Worm (Caenorhabditis elegans) whole organism, L1 larva: ENCODE data around the gene rmd-1.

Experiments
- C16A3.4 ChIP-seq: fragments of 150-350 bp; optimal IDR thresholded peaks from 2 replicates; lab custom pipeline; 2014; ENCODE audit warnings: missing biosample characterization, missing genetic modification characterization
- Y116A8C.19 ChIP-seq: sonication (generic microtip); optimal IDR thresholded peaks from 2 replicates; lab custom pipeline; 2016; ENCODE audit warnings: missing compliant biosample characterization, missing genetic modification characterization, borderline replicate concordance
- aha-1 ChIP-seq: fragments of 150-350 bp; optimal IDR thresholded peaks from 2 replicates; lab custom pipeline; 2014; ENCODE audit warnings: missing biosample characterization, missing genetic modification characterization
- ceh-63 ChIP-seq: fragments of 200-800 bp; sonication (Bioruptor generic); optimal IDR thresholded peaks from 2 replicates; lab custom pipeline; 2018; ENCODE audit warnings: mild to moderate bottlenecking, missing genetic modification characterization, missing compliant biosample characterization
- ceh-88 ChIP-seq: fragments of 200-800 bp; sonication (Bioruptor generic); IDR thresholded peaks from 2 replicates; pipeline ENCODE4 v1.3.6; 2022; ENCODE audit warnings: missing genetic modification characterization, missing compliant biosample characterization
- ceh-90 ChIP-seq: sonication (generic microtip); optimal IDR thresholded peaks from 2 replicates; lab custom pipeline; 2016; ENCODE audit warnings: missing genetic modification characterization, missing compliant biosample characterization
- ces-1 ChIP-seq: fragments of 150-350 bp; optimal IDR thresholded peaks from 2 replicates; lab custom pipeline; 2014; ENCODE audit warnings: missing biosample characterization, missing genetic modification reagents, missing genetic modification characterization
- dpl-1 ChIP-seq, 3 experiments: fragments of 150-350 bp in 2 of 3; sonication (generic microtip) in 1 of 3; optimal IDR thresholded peaks; 2 replicates each; lab custom pipeline; 2014 to 2017; ENCODE audit warnings: missing biosample characterization in 3 of 3, missing genetic modification characterization in 3 of 3, missing genetic modification reagents in 3 of 3
- dsc-1 ChIP-seq: sonication (generic microtip); optimal IDR thresholded peaks from 2 replicates; lab custom pipeline; 2016; ENCODE audit warnings: mild to moderate bottlenecking, missing genetic modification characterization, missing compliant biosample characterization
- efl-1 ChIP-seq, 4 experiments: fragments of 150-350 bp; optimal IDR thresholded peaks in 3 of 4; peaks in 1 of 4; 1 replicate in 1 of 4; 2 replicates in 3 of 4; lab custom pipeline; 2014; ENCODE audit warnings: missing biosample characterization in 2 of 4, missing genetic modification characterization in 2 of 4, missing genetic modification reagents in 2 of 4
- egl-13 ChIP-seq: sonication (generic microtip); optimal IDR thresholded peaks from 2 replicates; lab custom pipeline; 2016; ENCODE audit warnings: missing genotype, missing genetic modification reagents, missing genetic modification characterization, missing compliant biosample characterization
- elt-2 ChIP-seq: sonication (generic microtip); optimal IDR thresholded peaks from 2 replicates; lab custom pipeline; 2016; ENCODE audit warnings: missing genetic modification characterization, mild to moderate bottlenecking, inconsistent platforms, missing compliant biosample characterization, missing genetic modification reagents
- elt-3 ChIP-seq, 6 experiments: fragments of 150-350 bp in 1 of 6; sonication (generic microtip); optimal IDR thresholded peaks; 2 replicates each; lab custom pipeline; 2017 to 2018; ENCODE audit warnings: missing biosample characterization in 6 of 6, missing genetic modification characterization in 6 of 6, inconsistent platforms in 1 of 6
- fkh-10 ChIP-seq: sonication (generic microtip); optimal IDR thresholded peaks from 2 replicates; lab custom pipeline; 2017; ENCODE audit warnings: missing biosample characterization, missing genetic modification reagents, missing genetic modification characterization
- hlh-17 ChIP-seq: fragments of 200-800 bp; sonication (Bioruptor generic); optimal IDR thresholded peaks from 2 replicates; lab custom pipeline; 2018; ENCODE audit warnings: missing genetic modification characterization, mild to moderate bottlenecking, missing compliant biosample characterization, moderate library complexity, borderline replicate concordance
- hlh-4 ChIP-seq: sonication (generic microtip); optimal IDR thresholded peaks from 2 replicates; lab custom pipeline; 2016; ENCODE audit warnings: mild to moderate bottlenecking, missing genetic modification characterization, missing compliant biosample characterization
- hpl-2 ChIP-seq: fragments of 150-350 bp; optimal IDR thresholded peaks from 2 replicates; lab custom pipeline; 2014; ENCODE audit warnings: missing biosample characterization, missing genetic modification reagents, missing genetic modification characterization
- irx-1 ChIP-seq: sonication (generic microtip); optimal IDR thresholded peaks from 2 replicates; lab custom pipeline; 2016; ENCODE audit warnings: missing genetic modification characterization, missing compliant biosample characterization
- isw-1 ChIP-seq: fragments of 200-800 bp; sonication (Bioruptor generic); IDR thresholded peaks from 2 replicates; pipeline ENCODE4 v1.3.6; 2022; ENCODE audit warnings: missing genetic modification characterization, missing compliant biosample characterization
- lin-13 ChIP-seq: fragments of 150-350 bp; optimal IDR thresholded peaks from 2 replicates; lab custom pipeline; 2014; ENCODE audit warnings: missing biosample characterization, missing genetic modification reagents, missing genetic modification characterization
- lin-14 ChIP-seq: fragments of 200-800 bp; sonication (Bioruptor generic); optimal IDR thresholded peaks from 2 replicates; lab custom pipeline; 2018; ENCODE audit warnings: mild to moderate bottlenecking, missing genetic modification characterization, moderate library complexity, missing compliant biosample characterization
- lin-35 ChIP-seq, 2 experiments: fragments of 150-350 bp; optimal IDR thresholded peaks; 2 replicates each; lab custom pipeline; 2014; ENCODE audit warnings: missing biosample characterization in 2 of 2, missing genetic modification characterization in 2 of 2, missing genetic modification reagents in 2 of 2
- lin-39 ChIP-seq: fragments of 150-350 bp; optimal IDR thresholded peaks from 2 replicates; lab custom pipeline; 2014; ENCODE audit warnings: missing biosample characterization, missing genetic modification reagents, missing genetic modification characterization
- lsy-2 ChIP-seq, 2 experiments: fragments of 150-350 bp; optimal IDR thresholded peaks; 2 replicates each; lab custom pipeline; 2014; ENCODE audit warnings: missing biosample characterization in 2 of 2, missing genetic modification characterization in 2 of 2
- mdl-1 ChIP-seq, 2 experiments: fragments of 150-350 bp; optimal IDR thresholded peaks; 2 replicates each; lab custom pipeline; 2014 to 2017; ENCODE audit warnings: missing biosample characterization in 2 of 2, missing genetic modification characterization in 2 of 2, inconsistent platforms in 1 of 2
- mef-2 ChIP-seq: fragments of 150-350 bp; optimal IDR thresholded peaks from 2 replicates; lab custom pipeline; 2014; ENCODE audit warnings: missing biosample characterization, missing genetic modification characterization
- mep-1 ChIP-seq: fragments of 150-350 bp; optimal IDR thresholded peaks from 2 replicates; lab custom pipeline; 2014; ENCODE audit warnings: missing biosample characterization, missing genetic modification characterization
- nhr-19 ChIP-seq: fragments of 200-800 bp; sonication (Bioruptor generic); conservative IDR thresholded peaks from 2 replicates; pipeline ENCODE4 v1.3.6; 2022; ENCODE audit warnings: missing genetic modification characterization, missing compliant biosample characterization
- nhr-20 ChIP-seq: sonication (generic microtip); optimal IDR thresholded peaks from 2 replicates; lab custom pipeline; 2016; ENCODE audit warnings: mild to moderate bottlenecking, missing genetic modification characterization, missing compliant biosample characterization
- nhr-237 ChIP-seq: fragments of 150-350 bp; optimal IDR thresholded peaks from 2 replicates; lab custom pipeline; 2014; ENCODE audit warnings: missing biosample characterization, missing genetic modification characterization
- nhr-28 ChIP-seq: fragments of 150-350 bp; optimal IDR thresholded peaks from 2 replicates; lab custom pipeline; 2014; ENCODE audit warnings: missing biosample characterization, missing genetic modification characterization
- nhr-76 ChIP-seq: sonication (generic microtip); optimal IDR thresholded peaks from 2 replicates; lab custom pipeline; 2017; ENCODE audit warnings: missing biosample characterization, missing genetic modification characterization
- nhr-77 ChIP-seq: fragments of 150-350 bp; optimal IDR thresholded peaks from 2 replicates; lab custom pipeline; 2014; ENCODE audit warnings: missing biosample characterization, missing genetic modification characterization
- nhr-85 ChIP-seq: sonication (generic microtip); peaks from one replicate; lab custom pipeline; 2016; ENCODE audit warnings: missing genetic modification characterization, inconsistent platforms, missing compliant biosample characterization
- nhr-90 ChIP-seq: sonication (generic microtip); optimal IDR thresholded peaks from 2 replicates; lab custom pipeline; 2016; ENCODE audit warnings: mild to moderate bottlenecking, missing genetic modification characterization, missing compliant biosample characterization; ENCODE audit not compliant: poor library complexity
- pax-3 ChIP-seq: fragments of 200-800 bp; sonication (Bioruptor generic); optimal IDR thresholded peaks from 2 replicates; lab custom pipeline; 2018; ENCODE audit warnings: mild to moderate bottlenecking, missing genetic modification characterization, moderate library complexity, missing compliant biosample characterization
- rnt-1 ChIP-seq: sonication (generic microtip); optimal IDR thresholded peaks from 2 replicates; lab custom pipeline; 2016; ENCODE audit warnings: mild to moderate bottlenecking, missing genetic modification characterization, moderate library complexity, missing compliant biosample characterization
- swsn-7 ChIP-seq: sonication (generic microtip); optimal IDR thresholded peaks from 2 replicates; lab custom pipeline; 2016; ENCODE audit warnings: missing genetic modification characterization, missing compliant biosample characterization
- unc-30 ChIP-seq: sonication (generic microtip); optimal IDR thresholded peaks from 2 replicates; lab custom pipeline; 2017; ENCODE audit warnings: missing biosample characterization, missing genetic modification characterization
- unc-86 ChIP-seq: sonication (generic microtip); optimal IDR thresholded peaks from 2 replicates; lab custom pipeline; 2016; ENCODE audit warnings: missing genetic modification characterization, missing compliant biosample characterization
- unc-98 ChIP-seq: fragments of 200-800 bp; sonication (Bioruptor generic); IDR thresholded peaks from 2 replicates; pipeline ENCODE4 v1.3.6; 2022; ENCODE audit warnings: missing genetic modification characterization, missing compliant biosample characterization
- ztf-11 ChIP-seq, 2 experiments: sonication (generic microtip); optimal IDR thresholded peaks; 2 replicates each; lab custom pipeline; 2016 to 2017; ENCODE audit warnings: missing genetic modification characterization in 2 of 2, missing biosample characterization in 1 of 2, missing compliant biosample characterization in 1 of 2

The rmd-1 gene

DNA sequence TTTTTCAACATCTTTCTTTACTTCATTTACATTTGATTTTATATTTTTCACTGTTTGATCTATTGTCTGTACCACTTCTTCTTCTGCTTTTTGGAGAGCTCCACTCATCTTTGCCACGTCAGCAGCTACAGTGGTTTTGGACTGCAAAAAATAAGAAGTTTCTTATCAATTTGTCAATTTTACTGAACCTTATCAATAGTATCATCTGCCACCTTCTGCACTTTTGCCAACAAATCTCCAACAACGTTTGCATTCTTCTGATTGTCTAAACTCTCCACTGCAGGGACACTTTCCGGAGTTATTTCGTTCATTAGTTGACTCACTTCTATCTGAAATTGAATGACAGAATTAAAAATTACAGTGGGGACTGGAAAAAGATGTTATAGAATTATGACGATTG, 27.9 kb downstream of the rmd-1 start:
- TF ChIP-seq dpl-1 (GFP tag; optimal IDR thresholded peaks at IDR 0.05; lab: Kevin White, UChicago): no peak
- TF ChIP-seq lin-35 (GFP tag; optimal IDR thresholded peaks at IDR 0.05; lab: Kevin White, UChicago): peak in 1 of 2 experiments; percentile 15
- TF ChIP-seq elt-2 (tag; lab: Kevin White, UChicago): peak; percentile 56
- no peak for TF ChIP-seq dsc-1 (tag; lab: Kevin White, UChicago)

DNA sequence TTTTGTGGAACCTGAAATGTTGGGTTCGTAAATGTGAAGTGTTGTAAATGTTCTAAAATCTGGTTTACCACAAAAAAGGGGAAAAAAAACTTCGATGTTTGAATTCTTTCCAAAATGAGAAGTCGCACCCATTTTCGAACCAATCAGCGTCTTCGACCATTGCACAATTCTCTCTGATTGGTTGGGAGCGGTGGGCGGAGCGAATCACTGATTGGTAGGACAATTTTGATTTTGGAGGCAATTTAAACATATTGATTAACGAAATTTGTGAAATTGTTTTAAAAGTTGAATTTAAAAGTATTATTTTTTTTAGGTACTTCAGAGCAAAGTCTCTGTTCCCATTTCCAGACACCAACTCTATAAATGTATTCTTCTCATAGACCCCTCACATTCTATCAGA, 30.2 kb downstream of the rmd-1 start:
- TF ChIP-seq efl-1 (optimal IDR thresholded peaks at IDR 0.05; lab: Kevin White, UChicago) (no peak), efl-1 (GFP tag; optimal IDR thresholded peaks at IDR 0.05 in 1 of 2; lab: Kevin White, UChicago) (peak in 1 of 2 experiments; percentile 51), egl-13 (no peak)

DNA sequence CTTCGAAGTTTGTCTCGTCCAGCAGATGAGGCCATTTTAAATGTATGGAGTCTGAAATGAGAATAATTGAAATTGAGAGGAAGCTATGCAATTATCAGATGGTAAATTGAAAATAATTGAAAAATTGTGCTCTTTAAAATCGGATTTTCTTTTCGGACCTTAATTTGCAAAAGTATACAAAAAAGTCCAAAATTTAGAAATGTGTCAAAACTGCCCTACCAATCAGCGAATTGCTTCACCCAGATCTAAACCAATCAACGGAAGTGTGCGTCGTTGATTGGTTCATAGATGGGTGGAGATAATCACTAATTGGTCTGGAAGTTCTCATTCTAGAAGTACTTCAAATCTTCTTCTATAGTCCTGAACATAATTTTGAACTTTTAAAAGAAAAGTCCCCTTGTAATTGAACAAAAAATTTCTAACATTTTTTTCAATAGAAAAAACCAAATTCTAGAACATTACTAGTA, 30.7 kb downstream of the rmd-1 start, which contains the start of gene R10E11.5:
TSS of gene R10E11.5 (minus strand) at position 51 of the 467 bp plus-strand sequence.
- TF ChIP-seq mep-1 (tag; lab: Kevin White, UChicago): no peak
- TF ChIP-seq ces-1 (GFP tag; lab: Kevin White, UChicago): no peak
- no peak for TF ChIP-seq ceh-88 (GFP tag; lab: Robert Waterston, UW)
- TF ChIP-seq lin-14 (GFP tag; lab: Kevin White, UChicago): no peak
- TF ChIP-seq nhr-19 (GFP tag; lab: Robert Waterston, UW): no peak
- no peak for TF ChIP-seq nhr-85 (tag; lab: Kevin White, UChicago)
- TF ChIP-seq hlh-4 (tag; lab: Kevin White, UChicago): no peak
- TF ChIP-seq C16A3.4 (tag; lab: Kevin White, UChicago): no peak
- TF ChIP-seq lsy-2 (tag; optimal IDR thresholded peaks at IDR 0.05; lab: Kevin White, UChicago): no peak
- no peak for TF ChIP-seq unc-98 (GFP tag; lab: Robert Waterston, UW)
- TF ChIP-seq nhr-20 (tag; lab: Kevin White, UChicago): no peak
- TF ChIP-seq isw-1 (GFP tag; lab: Robert Waterston, UW): no peak
- TF ChIP-seq elt-2 (tag; lab: Kevin White, UChicago): no peak

DNA sequence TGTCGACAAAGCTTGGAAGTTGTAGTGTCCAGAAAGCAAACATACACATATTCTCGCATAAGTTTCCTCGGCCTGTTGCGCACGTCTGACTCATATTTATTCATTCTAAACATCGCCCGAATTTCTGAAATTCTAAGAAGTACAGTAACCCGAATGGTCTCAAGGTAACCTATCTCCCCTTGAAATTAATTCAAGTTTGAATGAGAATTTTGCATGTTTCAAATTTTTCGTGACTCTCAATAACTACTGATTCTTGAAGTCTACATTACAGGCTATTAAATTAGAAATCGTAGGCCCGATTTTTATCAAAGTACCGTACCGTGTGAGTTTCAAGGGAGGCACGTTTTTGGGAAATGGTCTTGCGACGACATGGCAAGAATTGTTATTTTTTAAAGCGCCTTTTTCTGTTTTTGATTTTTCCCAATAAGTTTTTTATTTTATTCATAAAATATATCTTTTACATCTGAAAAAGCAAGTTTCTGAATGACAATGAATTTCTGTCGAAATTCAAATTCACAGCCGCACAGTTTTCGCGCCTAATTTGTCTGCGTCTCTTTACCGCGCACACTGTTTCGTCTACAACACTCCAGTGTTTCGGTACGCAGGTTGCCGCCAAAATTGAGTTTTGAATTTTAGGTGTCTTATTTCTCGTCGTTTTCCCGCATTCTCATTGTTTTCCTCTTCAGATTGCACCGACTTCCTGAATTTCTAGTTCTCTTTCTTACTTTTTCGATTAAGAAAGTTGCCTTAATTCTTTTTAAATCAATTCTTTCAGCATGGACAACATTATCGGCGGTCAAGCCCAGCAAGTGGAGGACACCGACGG, 34.9 kb downstream of the rmd-1 start, which contains the start of the genes R10E11.9 and mcm-6:
TSS of gene R10E11.9 (minus strand) at position 51 of the 826 bp plus-strand sequence.
TSS of gene mcm-6 (plus strand) at position 776 of the 826 bp plus-strand sequence.
- no peak for TF ChIP-seq nhr-28
- no peak for TF ChIP-seq unc-30 (tag; lab: Kevin White, UChicago)
- TF ChIP-seq irx-1 (tag; lab: Kevin White, UChicago): no peak
- TF ChIP-seq isw-1 (GFP tag; lab: Robert Waterston, UW): no peak
- no peak for TF ChIP-seq fkh-10 (GFP tag; lab: Kevin White, UChicago)
- peak; percentile 26 for TF ChIP-seq lin-13 (GFP tag; lab: Kevin White, UChicago)
- TF ChIP-seq hlh-17: no peak
- TF ChIP-seq pax-3 (tag; lab: Kevin White, UChicago): no peak
- no peak for TF ChIP-seq hpl-2
- peak; percentile 22 for TF ChIP-seq nhr-90
- TF ChIP-seq nhr-85 (tag; lab: Kevin White, UChicago): peak; percentile 52
- TF ChIP-seq ceh-63 (GFP tag; lab: Kevin White, UChicago): no peak
- TF ChIP-seq ceh-88 (GFP tag; lab: Robert Waterston, UW): no peak
- no peak for TF ChIP-seq lin-39 (tag; lab: Kevin White, UChicago)
- no peak for TF ChIP-seq egl-13
- TF ChIP-seq mef-2 (tag; lab: Kevin White, UChicago): no peak
- TF ChIP-seq Y116A8C.19: no peak
- peak in 1 of 2 experiments; percentile 3 for TF ChIP-seq mdl-1 (tag; optimal IDR thresholded peaks at IDR 0.05; lab: Kevin White, UChicago)
- no peak for TF ChIP-seq nhr-19 (GFP tag; lab: Robert Waterston, UW)
- no peak for TF ChIP-seq dsc-1 (tag; lab: Kevin White, UChicago)
- TF ChIP-seq rnt-1 (tag; lab: Kevin White, UChicago): no peak
- no peak for TF ChIP-seq swsn-7
- no peak for TF ChIP-seq ztf-11 (tag; optimal IDR thresholded peaks at IDR 0.05; lab: Kevin White, UChicago)
- TF ChIP-seq nhr-237 (tag; lab: Kevin White, UChicago): no peak
- TF ChIP-seq nhr-76 (tag; lab: Kevin White, UChicago): no peak
- no peak for TF ChIP-seq nhr-77 (tag; lab: Kevin White, UChicago)
- TF ChIP-seq aha-1 (tag; lab: Kevin White, UChicago): no peak
- TF ChIP-seq lin-14 (GFP tag; lab: Kevin White, UChicago): peak; percentile 47
- TF ChIP-seq mep-1 (tag; lab: Kevin White, UChicago): peak; percentile 63
- no peak for TF ChIP-seq ceh-90 (tag; lab: Kevin White, UChicago)
- TF ChIP-seq elt-3 (tag; optimal IDR thresholded peaks at IDR 0.05; lab: Kevin White, UChicago): no peak
- TF ChIP-seq nhr-20 (tag; lab: Kevin White, UChicago): peak; percentile 42
- peak; percentile 78 to 83 for TF ChIP-seq efl-1 (optimal IDR thresholded peaks at IDR 0.05; lab: Kevin White, UChicago)
- TF ChIP-seq efl-1 (GFP tag; optimal IDR thresholded peaks at IDR 0.05 in 1 of 2; lab: Kevin White, UChicago): peak; percentile 83 to 97
- no peak for TF ChIP-seq unc-86
